Worm (Caenorhabditis elegans): ENCODE results near the gene Y22D7AR.2.

DNA sequence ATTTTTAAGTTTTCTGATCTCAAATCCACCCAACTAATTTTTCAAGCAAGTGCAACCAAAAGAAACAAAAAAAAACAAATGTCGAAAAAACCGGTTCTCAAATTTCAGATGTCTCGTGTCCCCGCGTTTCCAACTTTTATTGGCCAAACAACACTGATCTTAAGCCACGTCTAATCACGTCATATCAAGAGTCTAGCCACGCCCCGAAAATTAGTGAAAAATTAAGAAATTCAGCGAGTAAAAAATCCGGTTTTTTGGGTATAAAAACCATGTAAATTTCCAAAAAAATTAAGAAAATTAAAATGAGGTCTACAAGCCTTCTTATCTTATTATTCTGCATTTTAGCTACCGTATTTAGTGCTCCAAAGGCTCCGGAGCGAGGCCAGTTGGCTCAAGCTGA, 57.5 kb downstream of the Y22D7AR.2 start, which contains the start of gene cnc-6:
- TF ChIP-seq pat-9 (tag; optimal IDR thresholded peaks at IDR 0.05) (no peak), elt-4 (tag; optimal IDR thresholded peaks at IDR 0.05) (no peak), lin-11 (tag; optimal IDR thresholded peaks at IDR 0.05) (no peak), eyg-1 (tag; optimal IDR thresholded peaks at IDR 0.05) (no peak), nhr-11 (tag; optimal IDR thresholded peaks at IDR 0.05) (no peak), pha-4 (tag; optimal IDR thresholded peaks at IDR 0.05) (no peak), ceh-6 (GFP tag; optimal IDR thresholded peaks at IDR 0.05) (no peak), K02D7.2 (tag; optimal IDR thresholded peaks at IDR 0.05) (no peak), pag-3 (tag; optimal IDR thresholded peaks at IDR 0.05; ENCODE audit: borderline replicate concordance) (no peak), ztf-16 (tag; optimal IDR thresholded peaks at IDR 0.05) (no peak)

Data from whole organism, late embryonic.